Fruit fly (Drosophila melanogaster): ENCODE results near the gene SA1.

The SA1 gene

dm6 chr2L:6907761-6908160 lies 42.5 kb upstream of the SA1 start, which contains the start of the genes Polr1F and Rat1 (continued):
- TF ChIP-seq CG4707 (GFP tag; optimal IDR thresholded peaks at IDR 0.05) = no peak
- TF ChIP-seq cad (GFP tag; optimal IDR thresholded peaks at IDR 0.05) = no peak
- TF ChIP-seq pfk (GFP tag; optimal IDR thresholded peaks at IDR 0.05) = no peak
- TF ChIP-seq CG34422 (GFP tag; IDR thresholded peaks at IDR 0.05) = no peak
- peak; percentile 39 for TF ChIP-seq Ets65A (GFP tag)
- peak; percentile 30 for TF ChIP-seq stwl (tag; optimal IDR thresholded peaks at IDR 0.05)
- no peak for TF ChIP-seq ro (GFP tag; IDR thresholded peaks at IDR 0.05)
- TF ChIP-seq D (optimal IDR thresholded peaks at IDR 0.05) = no peak
- TF ChIP-seq D (GFP tag; optimal IDR thresholded peaks at IDR 0.05) = no peak
- TF ChIP-seq Bdp1 (GFP tag; optimal IDR thresholded peaks at IDR 0.05) = peak; percentile 5
- TF ChIP-seq CG15479 (GFP tag; optimal IDR thresholded peaks at IDR 0.05) = no peak
- TF ChIP-seq zf30C (GFP tag; optimal IDR thresholded peaks at IDR 0.05) = no peak
- peak; percentile 45 for TF ChIP-seq chn (GFP tag; optimal IDR thresholded peaks at IDR 0.05)
- peak; percentile 62 for TF ChIP-seq lilli (GFP tag; optimal IDR thresholded peaks at IDR 0.05)
- peak; percentile 38 for TF ChIP-seq CG33213 (GFP tag; optimal IDR thresholded peaks at IDR 0.05)
- no peak for TF ChIP-seq sc (optimal IDR thresholded peaks at IDR 0.05)
- no peak for TF ChIP-seq sc (GFP tag; optimal IDR thresholded peaks at IDR 0.05)
- peak; percentile 58 for TF ChIP-seq nmo (GFP tag; optimal IDR thresholded peaks at IDR 0.05)
- TF ChIP-seq Chrac-16 (GFP tag; optimal IDR thresholded peaks at IDR 0.05) = peak; percentile 40
- TF ChIP-seq p53 (GFP tag; optimal IDR thresholded peaks at IDR 0.05) = no peak
- TF ChIP-seq Xrp1 (GFP tag; IDR thresholded peaks at IDR 0.05) = peak; percentile 39; the same call in 1 of the 2 replicates
- TF ChIP-seq Meics (GFP tag; optimal IDR thresholded peaks at IDR 0.05) = no peak
- peak; percentile 23 for TF ChIP-seq CG15696 (tag; optimal IDR thresholded peaks at IDR 0.05)
- TF ChIP-seq Awh (GFP tag; IDR thresholded peaks at IDR 0.05) = no peak
- TF ChIP-seq gfzf (GFP tag; optimal IDR thresholded peaks at IDR 0.05) = peak; percentile 70
- no peak for TF ChIP-seq peb (GFP tag; IDR thresholded peaks at IDR 0.05)
- no peak for TF ChIP-seq CG2129 (GFP tag; IDR thresholded peaks at IDR 0.05; ENCODE audit: partially characterized antibody)
- TF ChIP-seq Antp (GFP tag; optimal IDR thresholded peaks at IDR 0.05) = peak; percentile 27
- TF ChIP-seq Adf1 (GFP tag; IDR thresholded peaks at IDR 0.05) = no peak
- TF ChIP-seq YL-1 (GFP tag; optimal IDR thresholded peaks at IDR 0.05) = peak; percentile 81
- peak; percentile 60 for TF ChIP-seq CG2116 (GFP tag; optimal IDR thresholded peaks at IDR 0.05)
- no peak for TF ChIP-seq CG17912 (GFP tag; optimal IDR thresholded peaks at IDR 0.05)
- TF ChIP-seq wek (GFP tag; optimal IDR thresholded peaks at IDR 0.05) = no peak
- TF ChIP-seq CG2889 (GFP tag; IDR thresholded peaks at IDR 0.05) = no peak
- TF ChIP-seq CG3726 (GFP tag; IDR thresholded peaks at IDR 0.05) = no peak
- TF ChIP-seq Sin3A (optimal IDR thresholded peaks at IDR 0.05) = peak; percentile 71
- no peak for TF ChIP-seq CG9876 (GFP tag; optimal IDR thresholded peaks at IDR 0.05)
- peak in 1 of 3 experiments; percentile 12 for TF ChIP-seq Stat92E (GFP tag; optimal IDR thresholded peaks at IDR 0.05)
- no peak for TF ChIP-seq mld (GFP tag; IDR thresholded peaks at IDR 0.05; ENCODE audit: partially characterized antibody)
- no peak for TF ChIP-seq H2.0 (GFP tag; IDR thresholded peaks at IDR 0.05)
- TF ChIP-seq CG13624 (GFP tag; optimal IDR thresholded peaks at IDR 0.05) = peak; percentile 27
- TF ChIP-seq Atf-2 (GFP tag; optimal IDR thresholded peaks at IDR 0.05) = no peak
- peak; percentile 17 for TF ChIP-seq CG18011 (GFP tag; optimal IDR thresholded peaks at IDR 0.05)
- peak; percentile 70 for TF ChIP-seq HmgZ (tag; optimal IDR thresholded peaks at IDR 0.05)
- peak; percentile 43 for TF ChIP-seq CG13775 (GFP tag; optimal IDR thresholded peaks at IDR 0.05)
- no peak for TF ChIP-seq sr (GFP tag; IDR thresholded peaks at IDR 0.05)
- TF ChIP-seq CG8944 (GFP tag; optimal IDR thresholded peaks at IDR 0.05) = peak; percentile 18
- TF ChIP-seq CG5245 (GFP tag; optimal IDR thresholded peaks at IDR 0.05) = no peak
- no peak for TF ChIP-seq zen (tag; optimal IDR thresholded peaks at IDR 0.05)
- no peak for TF ChIP-seq Ssrp (tag; optimal IDR thresholded peaks at IDR 0.05)
- no peak for TF ChIP-seq tgo (GFP tag; IDR thresholded peaks at IDR 0.05)
- TF ChIP-seq Aef1 (GFP tag; IDR thresholded peaks at IDR 0.05) = no peak

All from whole organism, embryonic.